Worm (Caenorhabditis elegans): ENCODE data around the gene srv-10.

DNA sequence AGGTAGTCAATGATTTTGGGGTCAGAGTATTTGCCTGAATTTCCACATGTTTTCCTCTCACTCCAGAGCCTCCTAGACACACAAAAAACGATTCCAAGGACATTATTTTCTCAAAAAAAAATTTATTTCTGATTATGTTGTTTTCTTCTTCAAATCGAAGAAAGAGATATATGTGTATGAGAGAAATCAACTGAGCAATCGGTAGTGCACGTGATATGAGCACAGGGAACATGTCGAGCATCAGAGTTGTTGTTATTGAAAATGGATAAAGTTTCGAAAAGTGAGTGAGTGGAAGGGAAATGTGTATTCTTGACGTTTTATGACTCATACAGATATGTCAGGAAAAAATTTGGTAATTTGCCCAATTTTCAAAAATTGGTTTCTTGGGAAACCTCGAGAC is 48.4 kb downstream of the srv-10 start:
- TF ChIP-seq unc-55 (GFP tag; optimal IDR thresholded peaks at IDR 0.05) = no peak
- TF ChIP-seq lin-11 (tag; optimal IDR thresholded peaks at IDR 0.05) = no peak
- no peak for TF ChIP-seq elt-1 (tag; optimal IDR thresholded peaks at IDR 0.05)

Measured in whole organism, L2 larva.